Fruit fly (Drosophila melanogaster): ENCODE results near the gene Pi3K92E.

The Pi3K92E gene

DNA sequence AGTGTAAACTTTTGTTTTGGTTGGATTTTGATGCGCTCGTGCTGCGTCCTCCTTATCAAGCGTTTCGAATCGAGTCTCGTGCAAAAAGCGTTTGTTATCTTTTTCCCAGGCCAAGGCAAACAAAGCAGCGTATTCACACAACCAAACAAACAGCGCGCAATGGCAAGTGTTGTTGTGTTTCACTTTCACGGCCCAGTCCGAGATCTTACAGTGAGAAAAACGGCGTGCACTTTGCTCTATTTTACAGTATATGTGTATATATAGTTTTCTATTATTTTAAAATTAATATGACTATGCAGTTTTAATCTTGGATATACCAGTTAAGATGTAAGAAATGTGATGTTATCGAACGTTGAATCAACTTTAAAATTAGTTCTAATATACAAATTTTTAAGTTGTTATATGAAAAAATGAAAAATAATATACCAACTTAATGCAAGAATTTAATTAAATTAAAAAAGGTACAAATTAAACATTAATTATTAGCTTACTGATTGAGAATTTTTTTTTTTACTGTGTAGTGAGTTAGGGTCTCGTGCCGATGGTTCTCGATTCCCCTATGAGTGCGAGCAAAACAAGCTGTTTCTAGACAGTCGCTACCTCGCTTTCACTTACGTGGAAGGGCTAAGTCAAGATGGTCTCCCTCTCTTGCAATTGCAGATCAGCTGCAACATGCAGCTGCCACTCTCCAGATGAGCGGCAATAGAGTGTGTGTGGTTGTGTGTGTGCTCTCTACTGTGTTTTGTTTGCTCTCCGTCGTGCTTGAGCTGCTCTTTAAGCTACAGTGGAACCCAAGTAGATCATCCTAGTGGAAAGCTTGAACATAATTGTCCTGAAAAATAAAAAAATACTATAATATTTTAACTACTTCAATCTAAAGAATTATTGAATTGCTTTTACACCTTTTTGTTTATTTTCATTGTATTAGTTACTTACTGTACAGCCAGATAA is 40.1 kb downstream of the Pi3K92E start:
- TF ChIP-seq gl (tag; optimal IDR thresholded peaks at IDR 0.05) = peak; percentile 60
- peak; percentile 74 for TF ChIP-seq Ets98B (GFP tag; IDR thresholded peaks at IDR 0.05)
- peak; percentile 54 for TF ChIP-seq EcR (GFP tag; optimal IDR thresholded peaks at IDR 0.05)
- TF ChIP-seq Snoo (tag; optimal IDR thresholded peaks at IDR 0.05) = peak; percentile 74
- TF ChIP-seq CG8301 (tag; optimal IDR thresholded peaks at IDR 0.05) = peak; percentile 89
- TF ChIP-seq CG10348 (GFP tag; IDR thresholded peaks at IDR 0.05) = peak; percentile 8; the same call in 1 of the 2 replicates
- TF ChIP-seq rn (GFP tag; IDR thresholded peaks at IDR 0.05) = peak; percentile 75; the same call in 1 of the 2 replicates
- peak; percentile 96 for TF ChIP-seq D1 (tag; optimal IDR thresholded peaks at IDR 0.05)
- peak; percentile 76 for TF ChIP-seq CG4496 (GFP tag; IDR thresholded peaks at IDR 0.05)
- peak; percentile 82 for TF ChIP-seq Pif1A (GFP tag; optimal IDR thresholded peaks at IDR 0.05)
- TF ChIP-seq CG13204 (GFP tag; optimal IDR thresholded peaks at IDR 0.05) = peak; percentile 83
- peak; percentile 90 for TF ChIP-seq CG34367 (tag; optimal IDR thresholded peaks at IDR 0.05)
- TF ChIP-seq CG12605 (GFP tag; IDR thresholded peaks at IDR 0.05) = peak; percentile 83
- TF ChIP-seq fd96Ca (GFP tag; IDR thresholded peaks at IDR 0.05) = peak; percentile 35; the same call in 1 of the 3 replicates
- peak; percentile 76 for TF ChIP-seq Pif1B (GFP tag; optimal IDR thresholded peaks at IDR 0.05)
- TF ChIP-seq CG17806 (tag; optimal IDR thresholded peaks at IDR 0.05) = peak; percentile 95
- TF ChIP-seq CG32121 (GFP tag; IDR thresholded peaks at IDR 0.05) = peak; percentile 70
- peak; percentile 96 for TF ChIP-seq CG15710 (tag; optimal IDR thresholded peaks at IDR 0.05)
- peak; percentile 98 for TF ChIP-seq CG8159 (tag; optimal IDR thresholded peaks at IDR 0.05)
- peak; percentile 98 for TF ChIP-seq CG9948 (tag; optimal IDR thresholded peaks at IDR 0.05)
- peak; percentile 95 for TF ChIP-seq CG14655 (GFP tag; optimal IDR thresholded peaks at IDR 0.05)

DNA sequence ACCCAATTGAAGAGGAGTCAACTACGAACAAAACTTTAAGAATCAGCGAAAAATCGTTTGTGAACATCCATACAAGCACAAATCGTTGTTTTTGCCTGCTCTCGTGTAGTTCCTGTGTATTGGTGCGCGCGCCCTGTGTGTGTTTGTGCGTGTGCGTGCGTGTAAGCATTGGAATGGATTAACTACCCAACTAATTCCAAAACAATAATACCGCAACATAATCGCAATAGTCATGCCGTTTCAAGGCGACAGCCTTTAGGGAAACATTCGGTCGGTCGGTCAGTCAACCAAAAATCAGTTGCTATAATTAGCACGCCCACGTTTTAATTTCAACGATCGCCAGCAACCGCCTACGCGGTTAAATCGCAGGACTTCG is 41.1 kb downstream of the Pi3K92E start:
- TF ChIP-seq fd96Ca (GFP tag; IDR thresholded peaks at IDR 0.05) (0 out of 3 replicates have a peak, but pooled peaks have one; percentile 27), Pif1A (GFP tag; optimal IDR thresholded peaks at IDR 0.05) (no peak)

- TF ChIP-seq CG17806 (tag; optimal IDR thresholded peaks at IDR 0.05) (no peak), CG8159 (tag; optimal IDR thresholded peaks at IDR 0.05) (no peak), CG15710 (tag; optimal IDR thresholded peaks at IDR 0.05) (no peak), CG34367 (tag; optimal IDR thresholded peaks at IDR 0.05) (no peak), CG4496 (GFP tag; IDR thresholded peaks at IDR 0.05) (peak; percentile 20; the same call in 1 of the 3 replicates), CG10348 (GFP tag; IDR thresholded peaks at IDR 0.05) (no peak), gl (tag; optimal IDR thresholded peaks at IDR 0.05) (no peak), CG13204 (GFP tag; optimal IDR thresholded peaks at IDR 0.05) (no peak), CG9948 (tag; optimal IDR thresholded peaks at IDR 0.05) (no peak), CG32121 (GFP tag; IDR thresholded peaks at IDR 0.05) (no peak), D1 (tag; optimal IDR thresholded peaks at IDR 0.05) (no peak), Ets98B (GFP tag; IDR thresholded peaks at IDR 0.05) (no peak), Pif1A (GFP tag; optimal IDR thresholded peaks at IDR 0.05) (no peak), CG14655 (GFP tag; optimal IDR thresholded peaks at IDR 0.05) (no peak), EcR (GFP tag; optimal IDR thresholded peaks at IDR 0.05) (peak; percentile 2), rn (GFP tag; IDR thresholded peaks at IDR 0.05) (no peak), fd96Ca (GFP tag; IDR thresholded peaks at IDR 0.05) (no peak)
These were observed 41.7 kb downstream of the Pi3K92E start, which contains the start of the genes Pus1 and bon for dm6 chr3R:20592517-20593462. Gene Pus1 (minus strand): TSS chr3R:20592671. Gene bon (plus strand): TSS chr3R:20593139.

dm6 chr3R:20588480-20588785 is 46.1 kb downstream of the Pi3K92E start, which contains the start of gene Srp72:
Gene Srp72 (plus strand): TSS chr3R:20588711.
- TF ChIP-seq CG9948 (tag; optimal IDR thresholded peaks at IDR 0.05) = peak; percentile 10
- TF ChIP-seq Snoo (tag; optimal IDR thresholded peaks at IDR 0.05) = no peak
- TF ChIP-seq Pif1A (GFP tag; optimal IDR thresholded peaks at IDR 0.05) = peak; percentile 6
- no peak for TF ChIP-seq rn (GFP tag; IDR thresholded peaks at IDR 0.05)
- no peak for TF ChIP-seq CG13204 (GFP tag; optimal IDR thresholded peaks at IDR 0.05)
- TF ChIP-seq CG34367 (tag; optimal IDR thresholded peaks at IDR 0.05) = no peak
- no peak for TF ChIP-seq Pif1B (GFP tag; optimal IDR thresholded peaks at IDR 0.05)
- TF ChIP-seq CG4496 (GFP tag; IDR thresholded peaks at IDR 0.05) = peak; percentile 41; the same call in 2 of the 3 replicates
- no peak for TF ChIP-seq EcR (GFP tag; optimal IDR thresholded peaks at IDR 0.05)
- peak; percentile 34 for TF ChIP-seq Ets98B (GFP tag; IDR thresholded peaks at IDR 0.05)
- TF ChIP-seq CG14655 (GFP tag; optimal IDR thresholded peaks at IDR 0.05) = no peak
- TF ChIP-seq CG8159 (tag; optimal IDR thresholded peaks at IDR 0.05) = peak; percentile 47
- no peak for TF ChIP-seq CG10348 (GFP tag; IDR thresholded peaks at IDR 0.05)
- peak; percentile 39 for TF ChIP-seq CG15710 (tag; optimal IDR thresholded peaks at IDR 0.05)
- no peak for TF ChIP-seq fd96Ca (GFP tag; IDR thresholded peaks at IDR 0.05)
- TF ChIP-seq CG17806 (tag; optimal IDR thresholded peaks at IDR 0.05) = peak; percentile 54
- no peak for TF ChIP-seq D1 (tag; optimal IDR thresholded peaks at IDR 0.05)
- TF ChIP-seq CG32121 (GFP tag; IDR thresholded peaks at IDR 0.05) = 0 out of 2 replicates have a peak, but pooled peaks have one; percentile 13
- TF ChIP-seq gl (tag; optimal IDR thresholded peaks at IDR 0.05) = no peak
- TF ChIP-seq CG12605 (GFP tag; IDR thresholded peaks at IDR 0.05) = peak; percentile 24; the same call in 1 of the 2 replicates
- no peak for TF ChIP-seq CG8301 (tag; optimal IDR thresholded peaks at IDR 0.05)
